Fruit fly (Drosophila melanogaster): ENCODE measurements around the gene CG9154.

The CG9154 gene

dm6 chr2L:6088371-6089365, 18.2 kb upstream of the CG9154 start (continued):
- peak; percentile 40 for TF ChIP-seq repo (GFP tag; optimal IDR thresholded peaks at IDR 0.05)
- no peak for TF ChIP-seq CG12236 (GFP tag; optimal IDR thresholded peaks at IDR 0.05)
- peak; percentile 81 for TF ChIP-seq Max (GFP tag; optimal IDR thresholded peaks at IDR 0.05)
- TF ChIP-seq sug (tag; optimal IDR thresholded peaks at IDR 0.05) = peak; percentile 79
- peak; percentile 70; the same call in 1 of the 2 replicates for TF ChIP-seq chm (GFP tag; IDR thresholded peaks at IDR 0.05)
- TF ChIP-seq CG10147 (GFP tag; optimal IDR thresholded peaks at IDR 0.05) = no peak
- no peak for TF ChIP-seq TFAM (GFP tag; optimal IDR thresholded peaks at IDR 0.05)
- no peak for TF ChIP-seq cad (GFP tag; optimal IDR thresholded peaks at IDR 0.05)
- no peak for TF ChIP-seq Dip2 (GFP tag; IDR thresholded peaks at IDR 0.05)
- TF ChIP-seq B-H2 (GFP tag; optimal IDR thresholded peaks at IDR 0.05) = peak; percentile 60
- peak; percentile 29 for TF ChIP-seq zf30C (GFP tag; optimal IDR thresholded peaks at IDR 0.05)
- peak; percentile 80 for TF ChIP-seq CG8765 (GFP tag; IDR thresholded peaks at IDR 0.05)
- peak; percentile 51 for TF ChIP-seq Hand (GFP tag; optimal IDR thresholded peaks at IDR 0.05)
- TF ChIP-seq pb (GFP tag; optimal IDR thresholded peaks at IDR 0.05) = peak; percentile 11
- TF ChIP-seq Bgb (GFP tag; IDR thresholded peaks at IDR 0.05; ENCODE audit: partially characterized antibody) = peak; percentile 75
- peak; percentile 100 for TF ChIP-seq CG15479 (GFP tag; optimal IDR thresholded peaks at IDR 0.05)
- TF ChIP-seq sisA (GFP tag; IDR thresholded peaks at IDR 0.05) = no peak
- TF ChIP-seq Tbp (GFP tag; optimal IDR thresholded peaks at IDR 0.05) = no peak
- peak; percentile 58 for TF ChIP-seq CG34376 (GFP tag; optimal IDR thresholded peaks at IDR 0.05)
- TF ChIP-seq NC2β (GFP tag; optimal IDR thresholded peaks at IDR 0.05) = peak; percentile 4
- peak; percentile 25 for TF ChIP-seq CG9727 (GFP tag; optimal IDR thresholded peaks at IDR 0.05)
- peak; percentile 43 for TF ChIP-seq CG17912 (GFP tag; optimal IDR thresholded peaks at IDR 0.05)
- TF ChIP-seq ci (GFP tag; IDR thresholded peaks at IDR 0.05) = peak; percentile 74
- peak; percentile 62 for TF ChIP-seq CG18619 (GFP tag; optimal IDR thresholded peaks at IDR 0.05)
- peak; percentile 39; the same call in 1 of the 2 replicates for TF ChIP-seq CG9932 (GFP tag; IDR thresholded peaks at IDR 0.05)
- peak; percentile 8 for TF ChIP-seq pho (GFP tag; optimal IDR thresholded peaks at IDR 0.05)
- TF ChIP-seq ftz-f1 (GFP tag; optimal IDR thresholded peaks at IDR 0.05) = peak; percentile 99
- TF ChIP-seq gem (tag; optimal IDR thresholded peaks at IDR 0.05) = peak; percentile 63
- no peak for TF ChIP-seq sc (optimal IDR thresholded peaks at IDR 0.05)
- peak; percentile 25 for TF ChIP-seq sc (GFP tag; optimal IDR thresholded peaks at IDR 0.05)
- TF ChIP-seq Ssrp (tag; optimal IDR thresholded peaks at IDR 0.05) = peak; percentile 27
- peak; percentile 53 for TF ChIP-seq Scr (GFP tag; IDR thresholded peaks at IDR 0.05; ENCODE audit: partially characterized antibody)
- peak; percentile 44; the same call in 1 of the 3 replicates for TF ChIP-seq HLH4C (GFP tag; IDR thresholded peaks at IDR 0.05; ENCODE audit: partially characterized antibody)
- TF ChIP-seq twi (tag; optimal IDR thresholded peaks at IDR 0.05) = peak; percentile 99
- TF ChIP-seq cwo (GFP tag; optimal IDR thresholded peaks at IDR 0.05) = peak; percentile 98
- peak; percentile 95; the same call in 2 of the 3 replicates for TF ChIP-seq CG2199 (GFP tag; IDR thresholded peaks at IDR 0.05)
- peak; percentile 59 for TF ChIP-seq Elba2 (GFP tag; optimal IDR thresholded peaks at IDR 0.05)
- peak; percentile 95 for TF ChIP-seq CG7987 (GFP tag; optimal IDR thresholded peaks at IDR 0.05)
- no peak for TF ChIP-seq CG14965 (GFP tag; optimal IDR thresholded peaks at IDR 0.05; ENCODE audit: borderline replicate concordance)
- TF ChIP-seq Med (GFP tag) = peak; percentile 97
- TF ChIP-seq CG2202 (tag; optimal IDR thresholded peaks at IDR 0.05) = peak; percentile 13
- no peak for TF ChIP-seq CG7786 (GFP tag; optimal IDR thresholded peaks at IDR 0.05)
- TF ChIP-seq CG12659 (GFP tag; optimal IDR thresholded peaks at IDR 0.05) = peak; percentile 12
- TF ChIP-seq sd (tag; optimal IDR thresholded peaks at IDR 0.05) = peak; percentile 87
- TF ChIP-seq CG33557 (GFP tag; optimal IDR thresholded peaks at IDR 0.05) = peak; percentile 50
- 0 out of 2 replicates have a peak, but pooled peaks have one; percentile 13 for TF ChIP-seq CG31441 (GFP tag; IDR thresholded peaks at IDR 0.05)
- no peak for TF ChIP-seq CG6854 (GFP tag; optimal IDR thresholded peaks at IDR 0.05)
- TF ChIP-seq CG13894 (tag; optimal IDR thresholded peaks at IDR 0.05) = peak; percentile 86
